Worm (Caenorhabditis elegans) whole organism, L4/young adult: ENCODE data around the gene rml-4.

ENCODE experiments used
- dao-5 ChIP-seq: sonication (generic microtip); optimal IDR thresholded peaks from 2 replicates; lab custom pipeline; 2016; ENCODE audit warnings: missing genotype, missing genetic modification characterization, moderate library complexity, missing compliant biosample characterization
- him-1 ChIP-seq: sonication (generic microtip); optimal IDR thresholded peaks from 2 replicates; lab custom pipeline; 2016; ENCODE audit warnings: missing genotype, missing genetic modification reagents, missing genetic modification characterization, missing compliant biosample characterization

ce11 chrII:4322871-4323270 is 28.0 kb downstream of the rml-4 start, which contains the start of gene H20J04.6:
- TF ChIP-seq dao-5 (tag; lab: Kevin White, UChicago): no peak
- no peak for TF ChIP-seq him-1 (tag; lab: Kevin White, UChicago)
